Fruit fly (Drosophila melanogaster) Kc167 (cell line): ENCODE measurements around the gene CG43707.

Experiments
- Myc ChIP-seq: fragments of >200 bp; optimal IDR thresholded peaks from 2 replicates; lab custom pipeline; 2017; ENCODE audit warnings: missing external identifiers
- h ChIP-seq: fragments of >200 bp; optimal IDR thresholded peaks from 3 replicates; lab custom pipeline; 2018; ENCODE audit warnings: missing external identifiers
- psq ChIP-seq: fragments of >200 bp; optimal IDR thresholded peaks from 2 replicates; lab custom pipeline; 2017; ENCODE audit warnings: missing external identifiers

- no peak for TF ChIP-seq Myc
- TF ChIP-seq psq (lab: Kevin White, UChicago): no peak
- TF ChIP-seq h (lab: Kevin White, UChicago): no peak
Observed at dm6 chr2L:3765194-3765593, 8.1 kb downstream of the CG43707 start, which contains the start of gene CG43703.
